Worm (Caenorhabditis elegans): ENCODE results near the gene F56D6.14.

DNA sequence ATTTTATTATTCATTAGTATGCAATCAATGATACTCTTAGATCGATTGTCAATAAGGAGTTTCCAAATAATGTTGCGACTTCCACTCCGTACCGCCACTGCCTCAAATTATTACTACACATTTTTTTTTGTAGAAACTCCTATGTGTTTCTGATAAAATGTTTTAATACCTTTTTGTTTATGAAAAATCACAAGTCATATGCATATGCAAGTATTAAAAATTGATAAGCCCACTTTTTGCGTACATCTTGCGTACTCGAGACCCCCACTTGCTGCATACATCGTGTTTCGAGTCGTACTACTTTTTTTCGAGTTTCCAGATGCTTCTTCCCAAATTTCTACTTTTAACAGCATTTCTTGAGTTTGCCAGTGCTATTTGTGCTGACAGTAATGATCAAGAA is 47.5 kb downstream of the F56D6.14 start, which contains the start of gene clec-76:
- TF ChIP-seq nhr-25 (tag; optimal IDR thresholded peaks at IDR 0.05) (no peak), mdl-1 (tag; optimal IDR thresholded peaks at IDR 0.05) (no peak), elt-2 (tag; optimal IDR thresholded peaks at IDR 0.05) (peak; percentile 63), tbx-2 (tag; optimal IDR thresholded peaks at IDR 0.05) (no peak), pha-4 (tag; optimal IDR thresholded peaks at IDR 0.05) (no peak), hmg-11 (tag; optimal IDR thresholded peaks at IDR 0.05) (no peak), unc-62 (GFP tag; optimal IDR thresholded peaks at IDR 0.05) (no peak), nhr-76 (tag; optimal IDR thresholded peaks at IDR 0.05) (no peak), nhr-237 (tag; optimal IDR thresholded peaks at IDR 0.05) (no peak), ztf-11 (tag; optimal IDR thresholded peaks at IDR 0.05) (no peak), nhr-77 (tag; optimal IDR thresholded peaks at IDR 0.05) (no peak)
